Worm (Caenorhabditis elegans) whole organism, early embryonic: ENCODE results near the gene psa-3.
A peak's percentile ranks its signal among the peaks of the same experiment; 100 is the strongest.

ENCODE experiments used
- B0310.2 ChIP-seq: sonication (generic microtip); optimal IDR thresholded peaks from 2 replicates; lab custom pipeline; 2016; ENCODE audit warnings: mild to moderate bottlenecking, missing genetic modification characterization, missing compliant biosample characterization
- F13C5.2 ChIP-seq: sonication (generic microtip); optimal IDR thresholded peaks from 2 replicates; lab custom pipeline; 2017; ENCODE audit warnings: mild to moderate bottlenecking, missing genetic modification characterization, inconsistent platforms, missing compliant biosample characterization
- aly-1 ChIP-seq: sonication (generic microtip); optimal IDR thresholded peaks from 2 replicates; lab custom pipeline; 2016; ENCODE audit warnings: missing genetic modification characterization, missing compliant biosample characterization
- ama-1 ChIP-seq: fragments of 150-350 bp; optimal IDR thresholded peaks from 2 replicates; lab custom pipeline; 2014
- ceh-13 ChIP-seq: fragments of 200-800 bp; sonication (Bioruptor generic); optimal IDR thresholded peaks from 2 replicates; lab custom pipeline; 2018; ENCODE audit warnings: mild to moderate bottlenecking, missing genetic modification characterization, missing compliant biosample characterization
- ceh-36 ChIP-seq: sonication (generic microtip); optimal IDR thresholded peaks from 2 replicates; lab custom pipeline; 2016; ENCODE audit warnings: missing genetic modification characterization, inconsistent platforms, missing compliant biosample characterization
- ets-7 ChIP-seq: sonication (generic microtip); optimal IDR thresholded peaks from 2 replicates; lab custom pipeline; 2016; ENCODE audit warnings: missing genotype, missing genetic modification characterization, missing compliant biosample characterization
- flt-1 ChIP-seq: fragments of 200-800 bp; sonication (Bioruptor generic); IDR thresholded peaks from 2 replicates; pipeline ENCODE4 v1.3.6; 2022; ENCODE audit warnings: missing genetic modification characterization, missing compliant biosample characterization
- hmbx-1 ChIP-seq: sonication (generic microtip); optimal IDR thresholded peaks from 2 replicates; lab custom pipeline; 2016; ENCODE audit warnings: mild to moderate bottlenecking, missing genetic modification characterization, missing compliant biosample characterization
- hmg-4 ChIP-seq: fragments of 200-800 bp; sonication (Bioruptor generic); optimal IDR thresholded peaks from 2 replicates; lab custom pipeline; 2018; ENCODE audit warnings: mild to moderate bottlenecking, missing genetic modification characterization, missing compliant biosample characterization
- hnd-1 ChIP-seq: sonication (generic microtip); optimal IDR thresholded peaks from 2 replicates; lab custom pipeline; 2016; ENCODE audit warnings: missing genetic modification characterization, missing compliant biosample characterization
- pes-1 ChIP-seq: fragments of 200-800 bp; sonication (Bioruptor generic); IDR thresholded peaks from 2 replicates; pipeline ENCODE4 v1.3.6; 2022; ENCODE audit warnings: missing genetic modification reagents, missing genetic modification characterization, missing compliant biosample characterization
- scrt-1 ChIP-seq: fragments of 200-800 bp; sonication (Bioruptor generic); IDR thresholded peaks from 2 replicates; pipeline ENCODE4 v1.3.6; 2022; ENCODE audit warnings: missing genetic modification characterization, missing compliant biosample characterization
- sea-1 ChIP-seq: fragments of 200-800 bp; sonication (Bioruptor generic); conservative IDR thresholded peaks from 2 replicates; pipeline ENCODE4 v1.3.6; 2022; ENCODE audit warnings: missing genetic modification characterization, missing compliant biosample characterization
- tbx-11 ChIP-seq: fragments of 200-800 bp; sonication (Bioruptor generic); IDR thresholded peaks from 2 replicates; pipeline ENCODE4 v1.3.6; 2022; ENCODE audit warnings: missing genetic modification characterization, missing compliant biosample characterization
- tbx-37 ChIP-seq: fragments of 200-800 bp; sonication (Bioruptor generic); conservative IDR thresholded peaks from 2 replicates; pipeline ENCODE4 v1.3.6; 2022; ENCODE audit warnings: missing genetic modification reagents, missing genetic modification characterization, missing compliant biosample characterization
- tra-4 ChIP-seq: sonication (generic microtip); optimal IDR thresholded peaks from 2 replicates; lab custom pipeline; 2017; ENCODE audit warnings: missing genetic modification characterization, missing compliant biosample characterization

Gene psa-3

ce11 chrX:15376580-15376979 is 31.2 kb upstream of the psa-3 start:
- TF ChIP-seq hnd-1 (no peak), F13C5.2 (tag; lab: Kevin White, UChicago) (no peak), B0310.2 (tag; lab: Kevin White, UChicago) (no peak), ceh-36 (tag; lab: Kevin White, UChicago) (no peak), tbx-11 (GFP tag; lab: Robert Waterston, UW) (no peak), hmbx-1 (tag; lab: Kevin White, UChicago) (no peak), sea-1 (GFP tag; lab: Robert Waterston, UW) (no peak), ceh-13 (GFP tag; lab: Kevin White, UChicago) (no peak), ets-7 (no peak), pes-1 (no peak)

- no peak for TF ChIP-seq hmg-4
- no peak for TF ChIP-seq ceh-36 (tag; lab: Kevin White, UChicago)
- no peak for TF ChIP-seq ceh-13 (GFP tag; lab: Kevin White, UChicago)
- TF ChIP-seq sea-1 (GFP tag; lab: Robert Waterston, UW): no peak
- TF ChIP-seq F13C5.2 (tag; lab: Kevin White, UChicago): no peak
- no peak for TF ChIP-seq scrt-1 (GFP tag; lab: Robert Waterston, UW)
- no peak for TF ChIP-seq flt-1 (GFP tag; lab: Robert Waterston, UW)
- no peak for TF ChIP-seq tra-4 (tag; lab: Kevin White, UChicago)
- no peak for TF ChIP-seq B0310.2 (tag; lab: Kevin White, UChicago)
- TF ChIP-seq ets-7: no peak
- no peak for TF ChIP-seq hnd-1
- TF ChIP-seq aly-1: no peak
- TF ChIP-seq pes-1: no peak
These were observed 30.0 kb upstream of the psa-3 start, which contains the start of gene svh-5 for ce11 chrX:15377724-15378123. svh-5 (minus strand) TSS chrX:15377824.

- TF ChIP-seq pes-1 (no peak), ceh-36 (tag; lab: Kevin White, UChicago) (no peak)
These were observed 27.8 kb upstream of the psa-3 start for ce11 chrX:15379882-15380281.

- TF ChIP-seq aly-1 (peak; percentile 14), flt-1 (GFP tag; lab: Robert Waterston, UW) (no peak), hmbx-1 (tag; lab: Kevin White, UChicago) (no peak), ceh-13 (GFP tag; lab: Kevin White, UChicago) (no peak), F13C5.2 (tag; lab: Kevin White, UChicago) (no peak), tbx-37 (GFP tag; lab: Robert Waterston, UW) (no peak), ets-7 (no peak), tbx-11 (GFP tag; lab: Robert Waterston, UW) (no peak)
These were observed 27.3 kb upstream of the psa-3 start for ce11 chrX:15380437-15380836.

ce11 chrX:15381486-15381885 is 26.2 kb upstream of the psa-3 start:
- TF ChIP-seq pes-1: no peak
- TF ChIP-seq ceh-36 (tag; lab: Kevin White, UChicago): no peak
- no peak for TF ChIP-seq ceh-13 (GFP tag; lab: Kevin White, UChicago)
- no peak for TF ChIP-seq scrt-1 (GFP tag; lab: Robert Waterston, UW)
- TF ChIP-seq ama-1 (lab: Kevin White, UChicago): no peak
- no peak for TF ChIP-seq B0310.2 (tag; lab: Kevin White, UChicago)
- TF ChIP-seq F13C5.2 (tag; lab: Kevin White, UChicago): no peak
- TF ChIP-seq ets-7: no peak
- TF ChIP-seq tbx-37 (GFP tag; lab: Robert Waterston, UW): no peak
- no peak for TF ChIP-seq flt-1 (GFP tag; lab: Robert Waterston, UW)
- no peak for TF ChIP-seq aly-1
- TF ChIP-seq tra-4 (tag; lab: Kevin White, UChicago): no peak
- TF ChIP-seq hnd-1: no peak

ce11 chrX:15382256-15382655 is 25.5 kb upstream of the psa-3 start:
- TF ChIP-seq tbx-37 (GFP tag; lab: Robert Waterston, UW) (no peak), ceh-13 (GFP tag; lab: Kevin White, UChicago) (no peak), sea-1 (GFP tag; lab: Robert Waterston, UW) (no peak), tra-4 (tag; lab: Kevin White, UChicago) (no peak), ceh-36 (tag; lab: Kevin White, UChicago) (no peak), ama-1 (lab: Kevin White, UChicago) (no peak), aly-1 (no peak), flt-1 (GFP tag; lab: Robert Waterston, UW) (no peak), ets-7 (no peak), pes-1 (no peak), hmbx-1 (tag; lab: Kevin White, UChicago) (no peak), tbx-11 (GFP tag; lab: Robert Waterston, UW) (no peak), scrt-1 (GFP tag; lab: Robert Waterston, UW) (no peak), hmg-4 (no peak)

ce11 chrX:15382914-15383313 is 24.8 kb upstream of the psa-3 start:
- no peak for TF ChIP-seq tra-4 (tag; lab: Kevin White, UChicago)
- no peak for TF ChIP-seq tbx-37 (GFP tag; lab: Robert Waterston, UW)
- no peak for TF ChIP-seq ceh-13 (GFP tag; lab: Kevin White, UChicago)
- TF ChIP-seq hnd-1: no peak
- TF ChIP-seq tbx-11 (GFP tag; lab: Robert Waterston, UW): no peak
- no peak for TF ChIP-seq ceh-36 (tag; lab: Kevin White, UChicago)
- no peak for TF ChIP-seq hmg-4
- no peak for TF ChIP-seq B0310.2 (tag; lab: Kevin White, UChicago)
- no peak for TF ChIP-seq aly-1
- no peak for TF ChIP-seq pes-1
- TF ChIP-seq F13C5.2 (tag; lab: Kevin White, UChicago): no peak
- no peak for TF ChIP-seq ama-1 (lab: Kevin White, UChicago)
- no peak for TF ChIP-seq hmbx-1 (tag; lab: Kevin White, UChicago)
- TF ChIP-seq ets-7: no peak

- TF ChIP-seq tra-4 (tag; lab: Kevin White, UChicago) (no peak), flt-1 (GFP tag; lab: Robert Waterston, UW) (no peak), tbx-11 (GFP tag; lab: Robert Waterston, UW) (no peak), scrt-1 (GFP tag; lab: Robert Waterston, UW) (no peak), ama-1 (lab: Kevin White, UChicago) (no peak), sea-1 (GFP tag; lab: Robert Waterston, UW) (no peak), ceh-36 (tag; lab: Kevin White, UChicago) (no peak), hmg-4 (no peak), tbx-37 (GFP tag; lab: Robert Waterston, UW) (no peak), hmbx-1 (tag; lab: Kevin White, UChicago) (no peak), ets-7 (no peak), F13C5.2 (tag; lab: Kevin White, UChicago) (no peak), ceh-13 (GFP tag; lab: Kevin White, UChicago) (no peak), pes-1 (no peak), hnd-1 (no peak), aly-1 (no peak)
These were observed 23.6 kb upstream of the psa-3 start for ce11 chrX:15384090-15384624.
